Fruit fly (Drosophila melanogaster) whole organism, embryonic: ENCODE results near the gene Hap40.

Source experiments
- ATbp ChIP-seq: fragments of 200-800 bp; sonication (Bioruptor generic); optimal IDR thresholded peaks from 2 replicates; lab custom pipeline; 2017; ENCODE audit warnings: missing biosample characterization, mild to moderate bottlenecking, missing genetic modification characterization, missing genetic modification reagents
- BEAF-32 ChIP-seq: fragments of 200-800 bp; sonication (Bioruptor generic); optimal IDR thresholded peaks from 3 replicates; lab custom pipeline; 2017; ENCODE audit warnings: missing biosample characterization, missing genetic modification characterization, mild to moderate bottlenecking, moderate library complexity, missing genetic modification reagents
- Blimp-1 ChIP-seq: fragments of 200-800 bp; sonication (Bioruptor generic); optimal IDR thresholded peaks from 3 replicates; lab custom pipeline; 2018; ENCODE audit warnings: missing biosample characterization, missing genetic modification characterization, mild to moderate bottlenecking, moderate library complexity, missing genetic modification reagents
- CG10462 ChIP-seq: fragments of 200-800 bp; sonication (Bioruptor generic); optimal IDR thresholded peaks from 2 replicates; lab custom pipeline; 2016; ENCODE audit warnings: missing biosample characterization, missing genetic modification characterization
- CG10979 ChIP-seq: fragments of 200-800 bp; sonication (Bioruptor generic); optimal IDR thresholded peaks from 2 replicates; lab custom pipeline; 2018; ENCODE audit warnings: missing biosample characterization, mild to moderate bottlenecking, missing genetic modification characterization, moderate library complexity
- CG12219 ChIP-seq: fragments of 200-800 bp; sonication (Bioruptor generic); optimal IDR thresholded peaks from 3 replicates; lab custom pipeline; 2018; ENCODE audit warnings: missing biosample characterization, mild to moderate bottlenecking, missing genetic modification characterization
- CG13287 ChIP-seq: fragments of 200-800 bp; sonication (Bioruptor generic); IDR thresholded peaks from 2 replicates; pipeline ENCODE4 v1.3.6; 2022; ENCODE audit warnings: missing biosample characterization, missing genetic modification characterization; ENCODE audit not compliant: partially characterized antibody
- CG15479 ChIP-seq: fragments of 200-800 bp; sonication (Bioruptor generic); optimal IDR thresholded peaks from 3 replicates; lab custom pipeline; 2019; ENCODE audit warnings: missing biosample characterization, mild to moderate bottlenecking, missing genetic modification characterization, moderate library complexity
- CG15514 ChIP-seq: fragments of 200-800 bp; sonication (Bioruptor generic); optimal IDR thresholded peaks from 3 replicates; lab custom pipeline; 2017; ENCODE audit warnings: missing biosample characterization, missing genetic modification characterization, mild to moderate bottlenecking, moderate library complexity, missing genetic modification reagents
- CG17186 ChIP-seq: fragments of 200-800 bp; sonication (Bioruptor generic); optimal IDR thresholded peaks from 3 replicates; lab custom pipeline; 2017; ENCODE audit warnings: missing biosample characterization, missing genetic modification reagents, missing genetic modification characterization
- CG1832 ChIP-seq: fragments of 200-800 bp; sonication (Bioruptor generic); optimal IDR thresholded peaks from 2 replicates; lab custom pipeline; 2017; ENCODE audit warnings: missing biosample characterization, mild to moderate bottlenecking, missing genetic modification characterization, inconsistent platforms
- CG2712 ChIP-seq: fragments of 200-800 bp; optimal IDR thresholded peaks from 3 replicates; lab custom pipeline; 2019; ENCODE audit warnings: missing biosample characterization, mild to moderate bottlenecking, missing genetic modification characterization, moderate library complexity
- CG2875 ChIP-seq: fragments of 200-800 bp; sonication (Bioruptor generic); optimal IDR thresholded peaks from 2 replicates; lab custom pipeline; 2017; ENCODE audit warnings: missing biosample characterization, mild to moderate bottlenecking, missing genetic modification characterization, missing genetic modification reagents
- CG30403 ChIP-seq: fragments of 200-800 bp; sonication (Bioruptor generic); optimal IDR thresholded peaks from 3 replicates; lab custom pipeline; 2016; ENCODE audit warnings: missing biosample characterization, missing genetic modification characterization
- CG34422 ChIP-seq: fragments of 200-800 bp; sonication (Bioruptor generic); IDR thresholded peaks from 3 replicates; pipeline ENCODE4 v1.3.6; 2022; ENCODE audit warnings: missing biosample characterization, missing genetic modification characterization
- CG4617 ChIP-seq: fragments of 200-800 bp; sonication (Bioruptor generic); optimal IDR thresholded peaks from 3 replicates; lab custom pipeline; 2016; ENCODE audit warnings: missing biosample characterization, missing genetic modification characterization, borderline replicate concordance
- CG8765 ChIP-seq: fragments of 200-800 bp; sonication (Bioruptor generic); IDR thresholded peaks from 2 replicates; pipeline ENCODE4 v1.3.6; 2022; ENCODE audit warnings: missing biosample characterization, missing genetic modification characterization
- Dbx ChIP-seq: fragments of 200-800 bp; sonication (Bioruptor generic); IDR thresholded peaks from 3 replicates; pipeline ENCODE4 v1.3.6; 2022; ENCODE audit warnings: missing biosample characterization, missing genetic modification characterization
- Dek ChIP-seq: fragments of 200-800 bp; sonication (Bioruptor generic); optimal IDR thresholded peaks from 3 replicates; lab custom pipeline; 2019; ENCODE audit warnings: missing biosample characterization, mild to moderate bottlenecking, missing genetic modification characterization, moderate library complexity
- Doc3 ChIP-seq: fragments of 200-800 bp; sonication (Bioruptor generic); IDR thresholded peaks from 3 replicates; pipeline ENCODE4 v1.3.6; 2022; ENCODE audit warnings: missing biosample characterization, missing genetic modification characterization; ENCODE audit not compliant: partially characterized antibody
- Drgx ChIP-seq: fragments of 200-800 bp; sonication (Bioruptor generic); IDR thresholded peaks from 2 replicates; pipeline ENCODE4 v1.3.6; 2022; ENCODE audit warnings: missing biosample characterization, missing genetic modification characterization
- E2f1 ChIP-seq: fragments of 200-800 bp; sonication (Bioruptor generic); IDR thresholded peaks from 2 replicates; pipeline ENCODE4 v1.3.6; 2022; ENCODE audit warnings: missing biosample characterization, missing genetic modification characterization
- Ets97D ChIP-seq: fragments of 200-800 bp; sonication (Bioruptor generic); optimal IDR thresholded peaks from 3 replicates; lab custom pipeline; 2016; ENCODE audit warnings: missing biosample characterization, missing genetic modification characterization
- Fer1 ChIP-seq: fragments of 200-800 bp; sonication (Bioruptor generic); optimal IDR thresholded peaks from 2 replicates; lab custom pipeline; 2017; ENCODE audit warnings: missing biosample characterization, mild to moderate bottlenecking, missing genetic modification characterization
- Hr3 ChIP-seq: fragments of 200-800 bp; sonication (Bioruptor generic); optimal IDR thresholded peaks from 3 replicates; lab custom pipeline; 2016; ENCODE audit warnings: missing biosample characterization, missing genetic modification characterization
- Hr78 ChIP-seq, 2 experiments: fragments of 200-800 bp in 1 of 2; fragments of >200 bp in 1 of 2; sonication (Bioruptor generic) in 1 of 2; optimal IDR thresholded peaks; 2 replicates each; lab custom pipeline; 2017 to 2019; ENCODE audit warnings: missing biosample characterization in 2 of 2, missing genetic modification characterization in 2 of 2, mild to moderate bottlenecking in 1 of 2, moderate library complexity in 1 of 2
- Kr ChIP-seq: fragments of 200-800 bp; sonication (Bioruptor generic); optimal IDR thresholded peaks from 2 replicates; lab custom pipeline; 2017; ENCODE audit warnings: missing biosample characterization, mild to moderate bottlenecking, missing genetic modification characterization
- Rfx ChIP-seq: fragments of 200-800 bp; sonication (Bioruptor generic); IDR thresholded peaks from 2 replicates; pipeline ENCODE4 v1.3.6; 2022; ENCODE audit warnings: missing biosample characterization, missing genetic modification characterization
- Scr ChIP-seq: fragments of 200-800 bp; sonication (Bioruptor generic); IDR thresholded peaks from 2 replicates; pipeline ENCODE4 v1.3.6; 2022; ENCODE audit warnings: missing biosample characterization, missing genetic modification characterization; ENCODE audit not compliant: partially characterized antibody
- Six4 ChIP-seq: fragments of 200-800 bp; sonication (Bioruptor generic); optimal IDR thresholded peaks from 2 replicates; lab custom pipeline; 2016; ENCODE audit warnings: missing biosample characterization, missing genetic modification characterization
- YL-1 ChIP-seq: fragments of 200-800 bp; sonication (Bioruptor generic); optimal IDR thresholded peaks from 3 replicates; lab custom pipeline; 2017; ENCODE audit warnings: missing biosample characterization, mild to moderate bottlenecking, missing genetic modification characterization
- aop ChIP-seq: fragments of 200-800 bp; sonication (Bioruptor generic); IDR thresholded peaks from 2 replicates; pipeline ENCODE4 v1.3.6; 2022; ENCODE audit warnings: missing biosample characterization, missing genetic modification characterization
- bcd ChIP-seq: fragments of 200-800 bp; sonication (Bioruptor generic); optimal IDR thresholded peaks from 2 replicates; lab custom pipeline; 2017; ENCODE audit warnings: missing biosample characterization, mild to moderate bottlenecking, missing genetic modification characterization
- dysf ChIP-seq: fragments of 200-800 bp; sonication (Bioruptor generic); IDR thresholded peaks from 3 replicates; pipeline ENCODE4 v1.3.6; 2022; ENCODE audit warnings: missing biosample characterization, missing genetic modification characterization
- fd64A ChIP-seq: fragments of 200-800 bp; sonication (Bioruptor generic); optimal IDR thresholded peaks from 3 replicates; lab custom pipeline; 2018; ENCODE audit warnings: missing biosample characterization, mild to moderate bottlenecking, missing genetic modification characterization
- fru ChIP-seq: fragments of >200 bp; optimal IDR thresholded peaks from 2 replicates; lab custom pipeline; 2017
- ftz-f1 ChIP-seq: fragments of 200-800 bp; sonication (Bioruptor generic); optimal IDR thresholded peaks from 2 replicates; lab custom pipeline; 2016; ENCODE audit warnings: missing biosample characterization, missing genetic modification characterization
- nau ChIP-seq: fragments of 200-800 bp; sonication (Bioruptor generic); optimal IDR thresholded peaks from 3 replicates; lab custom pipeline; 2017; ENCODE audit warnings: missing biosample characterization, mild to moderate bottlenecking, missing genetic modification characterization, missing genetic modification reagents
- otp ChIP-seq: fragments of 200-800 bp; sonication (Bioruptor generic); IDR thresholded peaks from 3 replicates; pipeline ENCODE4, ENCODE4 v1.3.6; 2022; ENCODE audit warnings: missing biosample characterization, missing genetic modification characterization
- phol ChIP-seq: fragments of 200-800 bp; sonication (Bioruptor generic); optimal IDR thresholded peaks from 3 replicates; lab custom pipeline; 2018; ENCODE audit warnings: missing biosample characterization, mild to moderate bottlenecking, missing genetic modification characterization, moderate library complexity
- pita ChIP-seq: fragments of 200-800 bp; sonication (Bioruptor generic); optimal IDR thresholded peaks from 2 replicates; lab custom pipeline; 2017; ENCODE audit warnings: missing biosample characterization, mild to moderate bottlenecking, missing genetic modification characterization
- slbo ChIP-seq: fragments of 200-800 bp; sonication (Bioruptor generic); IDR thresholded peaks from 2 replicates; pipeline ENCODE4 v1.3.6; 2022; ENCODE audit warnings: missing biosample characterization, missing genetic modification characterization
- so ChIP-seq: fragments of 200-800 bp; sonication (Bioruptor generic); IDR thresholded peaks from 3 replicates; pipeline ENCODE4 v1.3.6; 2022; ENCODE audit warnings: missing biosample characterization, missing genetic modification characterization
- sob ChIP-seq: fragments of 200-800 bp; sonication (Bioruptor generic); IDR thresholded peaks from 2 replicates; pipeline ENCODE4 v1.3.6; 2022; ENCODE audit warnings: missing biosample characterization, missing genetic modification characterization
- sr ChIP-seq: fragments of 200-800 bp; sonication (Bioruptor generic); IDR thresholded peaks from 3 replicates; pipeline ENCODE4 v1.3.6; 2022; ENCODE audit warnings: missing biosample characterization, missing genetic modification characterization
- tio ChIP-seq: fragments of 200-800 bp; sonication (Bioruptor generic); optimal IDR thresholded peaks from 2 replicates; lab custom pipeline; 2017; ENCODE audit warnings: missing biosample characterization, missing genetic modification characterization, inconsistent platforms
- tna ChIP-seq: fragments of 200-800 bp; sonication (Bioruptor generic); IDR thresholded peaks from 2 replicates; pipeline ENCODE4 v1.3.6; 2022; ENCODE audit warnings: missing biosample characterization, missing genetic modification characterization; ENCODE audit not compliant: partially characterized antibody
- zen2 ChIP-seq: fragments of 200-800 bp; sonication (Bioruptor generic); IDR thresholded peaks from 3 replicates; pipeline ENCODE4 v1.3.6; 2022; ENCODE audit warnings: missing biosample characterization, missing genetic modification characterization; ENCODE audit not compliant: partially characterized antibody
- zfh1 ChIP-seq: fragments of 200-800 bp; sonication (Bioruptor generic); IDR thresholded peaks from 3 replicates; pipeline ENCODE4 v1.3.6; 2022; ENCODE audit warnings: missing biosample characterization, missing genetic modification characterization

Hap40 gene

DNA sequence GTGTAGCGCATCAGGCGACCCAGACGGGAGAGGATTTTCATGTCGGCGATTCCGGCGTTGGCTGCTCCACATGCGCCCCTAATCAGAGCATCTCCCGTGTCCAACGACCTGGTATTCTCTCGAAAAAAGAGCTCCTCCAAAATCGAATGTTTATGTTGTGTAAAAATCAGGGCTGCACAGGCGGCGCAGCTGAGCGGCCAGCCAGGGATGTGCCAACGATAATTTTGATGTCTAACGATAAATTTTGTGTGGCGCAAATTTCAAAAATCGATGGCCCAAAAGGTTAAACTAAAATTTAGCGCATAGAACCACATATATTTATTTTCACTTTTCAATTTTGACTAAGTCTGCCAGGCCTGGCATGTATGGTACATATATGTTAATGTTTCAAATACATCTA lies 2.9 kb upstream of the Hap40 start, which contains the start of gene CG9240 (continued):
- TF ChIP-seq zfh1 (GFP tag; lab: Robert Waterston, UW): 0 out of 3 replicates have a peak, but pooled peaks have one; percentile 28
- TF ChIP-seq Hr3: no peak
- peak; percentile 69 for TF ChIP-seq CG15514
- TF ChIP-seq CG15479: peak; percentile 18
- peak; percentile 41 for TF ChIP-seq YL-1 (GFP tag; lab: Kevin White, UChicago)
- no peak for TF ChIP-seq CG34422 (GFP tag; lab: Robert Waterston, UW)
- 0 out of 2 replicates have a peak, but pooled peaks have one; percentile 28 for TF ChIP-seq slbo
- no peak for TF ChIP-seq fru
- TF ChIP-seq Scr (GFP tag; lab: Robert Waterston, UW): peak; percentile 25; the same call in 1 of the 2 replicates
- TF ChIP-seq, all 482 proteins: peak for 46

DNA sequence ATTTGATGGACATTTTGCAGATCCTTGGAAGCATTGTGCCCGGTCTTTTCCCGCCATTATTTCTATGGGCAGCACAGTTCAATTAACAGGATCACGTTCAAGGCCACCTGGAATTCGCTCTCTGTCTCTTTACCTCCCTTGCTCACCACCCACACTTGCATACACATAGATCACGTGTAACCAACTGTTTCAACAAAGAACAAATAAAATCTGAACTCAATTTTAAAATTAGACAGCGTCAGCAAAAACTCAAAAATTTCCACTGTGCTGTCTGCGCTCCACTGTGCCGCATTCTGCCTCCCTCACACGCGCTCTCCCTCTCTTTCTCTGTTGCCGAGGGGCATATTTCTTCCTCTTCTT lies 5.7 kb downstream of the Hap40 start:
- no peak for TF ChIP-seq so (GFP tag; lab: Robert Waterston, UW)
- peak; percentile 33; the same call in 1 of the 2 replicates for TF ChIP-seq E2f1 (GFP tag; lab: Robert Waterston, UW)
- TF ChIP-seq pita (GFP tag; lab: Kevin White, UChicago): no peak
- TF ChIP-seq Dek (tag; lab: Kevin White, UChicago): peak; percentile 15
- no peak for TF ChIP-seq Kr
- peak; percentile 84 for TF ChIP-seq CG1832 (GFP tag; lab: Kevin White, UChicago)
- no peak for TF ChIP-seq CG8765 (GFP tag; lab: Robert Waterston, UW)
- no peak for TF ChIP-seq Hr78 (GFP tag; optimal IDR thresholded peaks at IDR 0.05; lab: Kevin White, UChicago)
- 0 out of 3 replicates have a peak, but pooled peaks have one; percentile 12 for TF ChIP-seq otp (GFP tag; lab: Robert Waterston, UW)
- TF ChIP-seq ATbp (GFP tag; lab: Kevin White, UChicago): peak; percentile 20
- 0 out of 3 replicates have a peak, but pooled peaks have one; percentile 10 for TF ChIP-seq dysf (GFP tag; lab: Robert Waterston, UW)
- no peak for TF ChIP-seq BEAF-32 (GFP tag; lab: Kevin White, UChicago)
- peak; percentile 64 for TF ChIP-seq Rfx
- no peak for TF ChIP-seq fd64A
- 0 out of 2 replicates have a peak, but pooled peaks have one; percentile 31 for TF ChIP-seq sob (GFP tag; lab: Robert Waterston, UW)
- no peak for TF ChIP-seq CG4617 (GFP tag; lab: Kevin White, UChicago)
- TF ChIP-seq CG2712 (tag; lab: Kevin White, UChicago): peak; percentile 1
- TF ChIP-seq CG13287 (GFP tag; lab: Robert Waterston, UW): no peak
- TF ChIP-seq Six4: no peak
- peak; percentile 8 for TF ChIP-seq phol (tag; lab: Kevin White, UChicago)
- TF ChIP-seq bcd: peak; percentile 19
- no peak for TF ChIP-seq aop (GFP tag; lab: Robert Waterston, UW)
- no peak for TF ChIP-seq CG17186
- TF ChIP-seq CG10462 (GFP tag; lab: Kevin White, UChicago): no peak
- no peak for TF ChIP-seq Dbx (GFP tag; lab: Robert Waterston, UW)
- TF ChIP-seq Ets97D: no peak
- peak; percentile 1 for TF ChIP-seq CG10979 (tag; lab: Kevin White, UChicago)
- no peak for TF ChIP-seq nau (GFP tag; lab: Kevin White, UChicago)
- TF ChIP-seq tio (GFP tag; lab: Kevin White, UChicago): no peak
- no peak for TF ChIP-seq CG30403 (GFP tag; lab: Kevin White, UChicago)
- 0 out of 2 replicates have a peak, but pooled peaks have one; percentile 16 for TF ChIP-seq Drgx (GFP tag; lab: Robert Waterston, UW)
- no peak for TF ChIP-seq ftz-f1 (GFP tag; lab: Kevin White, UChicago)
- TF ChIP-seq zen2: no peak
- no peak for TF ChIP-seq tna (GFP tag; lab: Robert Waterston, UW)
- peak; percentile 2 for TF ChIP-seq CG12219
- TF ChIP-seq Doc3 (GFP tag; lab: Robert Waterston, UW): no peak
- peak; percentile 13 for TF ChIP-seq Fer1 (GFP tag; lab: Kevin White, UChicago)
- TF ChIP-seq Blimp-1: no peak
- TF ChIP-seq CG2875 (GFP tag; lab: Kevin White, UChicago): no peak
- TF ChIP-seq sr (GFP tag; lab: Robert Waterston, UW): 0 out of 3 replicates have a peak, but pooled peaks have one; percentile 38
